In genomic region chrX:3563903-3564302, ce11 we compare ENCODE assay signal across 2 worm cellular contexts.
TF ChIP-seq lines count a peak whose summit lies in the region.

Gene vit-4, minus strand, starts transcription at chrX:3563965.

TF ChIP-seq in whole organism, L4 larva, 104 proteins besides CTCF, POLR2A, EP300 and RAD21:
- TF ChIP-seq hlh-11 (tag; optimal IDR thresholded peaks at IDR 0.05; lab: Kevin White, UChicago) (no peak), ceh-32 (tag; optimal IDR thresholded peaks at IDR 0.05; lab: Kevin White, UChicago; ENCODE audit: poor library complexity) (no peak), egl-27 (tag; optimal IDR thresholded peaks at IDR 0.05; lab: Kevin White, UChicago) (no peak), aly-2 (tag; optimal IDR thresholded peaks at IDR 0.05; lab: Kevin White, UChicago) (no peak), lir-3 (tag; optimal IDR thresholded peaks at IDR 0.05; lab: Kevin White, UChicago) (no peak), dmd-6 (GFP tag; IDR thresholded peaks at IDR 0.05; lab: Robert Waterston, UW) (peak; percentile 93), tra-1 (GFP tag; IDR thresholded peaks at IDR 0.05; lab: Robert Waterston, UW) (peak; percentile 77; the same call in 1 of the 2 replicates), madf-5 (GFP tag; IDR thresholded peaks at IDR 0.05; lab: Robert Waterston, UW) (no peak), F26F4.8 (GFP tag; conservative IDR thresholded peaks at IDR 0.05; lab: Robert Waterston, UW) (no peak), zip-2 (tag; optimal IDR thresholded peaks at IDR 0.05; lab: Kevin White, UChicago) (no peak), daf-8 (GFP tag; IDR thresholded peaks at IDR 0.05; lab: Robert Waterston, UW) (no peak), saeg-2 (GFP tag; IDR thresholded peaks at IDR 0.05; lab: Robert Waterston, UW) (no peak), ama-1 (optimal IDR thresholded peaks at IDR 0.05; lab: Kevin White, UChicago) (no peak), daf-16 (GFP tag; optimal IDR thresholded peaks at IDR 0.05; lab: Kevin White, UChicago) (no peak), daf-16 (tag; optimal IDR thresholded peaks at IDR 0.05; lab: Kevin White, UChicago) (no peak), mxl-2 (GFP tag; conservative IDR thresholded peaks at IDR 0.05; lab: Robert Waterston, UW) (no peak)

TF ChIP-seq in whole organism, young adult, 124 proteins besides CTCF, POLR2A, EP300 and RAD21:
- TF ChIP-seq let-607 (tag; optimal IDR thresholded peaks at IDR 0.05; lab: Kevin White, UChicago) (peak in 1 of 2 experiments; percentile 26), pha-4 (tag; optimal IDR thresholded peaks at IDR 0.05; lab: Kevin White, UChicago) (no peak), K11D2.4 (GFP tag; IDR thresholded peaks at IDR 0.05; lab: Robert Waterston, UW) (no peak), zim-3 (tag; optimal IDR thresholded peaks at IDR 0.05; lab: Kevin White, UChicago) (no peak), atf-7 (tag; optimal IDR thresholded peaks at IDR 0.05; lab: Kevin White, UChicago) (no peak), fkh-3 (tag; optimal IDR thresholded peaks at IDR 0.05; lab: Kevin White, UChicago) (no peak), chd-7 (tag; optimal IDR thresholded peaks at IDR 0.05; lab: Kevin White, UChicago) (no peak), nhr-80 (tag; optimal IDR thresholded peaks at IDR 0.05; lab: Kevin White, UChicago) (peak; percentile 71)
TF ChIP-seq in whole organism, young adult: peak in this region for 2.
